Fruit fly (Drosophila melanogaster): ENCODE measurements around the gene CG10919.

Gene CG10919

dm6 chr3R:7749993-7750392 is 7.9 kb upstream of the CG10919 start, which contains the start of gene pyd3 (continued):
- TF ChIP-seq CG1621 (tag; optimal IDR thresholded peaks at IDR 0.05) (no peak), CG4318 (GFP tag; optimal IDR thresholded peaks at IDR 0.05) (no peak), CG7368 (GFP tag; optimal IDR thresholded peaks at IDR 0.05) (no peak), Ets96B (tag; optimal IDR thresholded peaks at IDR 0.05) (peak; percentile 51), Met (GFP tag; optimal IDR thresholded peaks at IDR 0.05) (no peak), fd59A (GFP tag; optimal IDR thresholded peaks at IDR 0.05) (no peak), CG34406 (GFP tag; optimal IDR thresholded peaks at IDR 0.05) (no peak), CG8632 (GFP tag; optimal IDR thresholded peaks at IDR 0.05) (no peak), Eip93F (GFP tag; optimal IDR thresholded peaks at IDR 0.05) (no peak), Smox (GFP tag; optimal IDR thresholded peaks at IDR 0.05) (no peak), CG6808 (GFP tag; optimal IDR thresholded peaks at IDR 0.05) (peak; percentile 6), Eip75B (GFP tag; optimal IDR thresholded peaks at IDR 0.05) (no peak), CG6854 (GFP tag; optimal IDR thresholded peaks at IDR 0.05) (no peak), Ets21C (GFP tag; optimal IDR thresholded peaks at IDR 0.05) (no peak), CG9139 (GFP tag; optimal IDR thresholded peaks at IDR 0.05) (no peak), Eip78C (GFP tag) (peak; percentile 34), vri (GFP tag; optimal IDR thresholded peaks at IDR 0.05) (no peak), CG32006 (GFP tag; optimal IDR thresholded peaks at IDR 0.05) (peak; percentile 45), CG11762 (GFP tag; optimal IDR thresholded peaks at IDR 0.05; ENCODE audit: insufficient read depth) (no peak), CG8119 (GFP tag; IDR thresholded peaks at IDR 0.05) (no peak), CG10669 (GFP tag; optimal IDR thresholded peaks at IDR 0.05) (peak; percentile 39), Hr39 (GFP tag; optimal IDR thresholded peaks at IDR 0.05) (no peak), CG6163 (GFP tag; IDR thresholded peaks at IDR 0.05) (0 out of 3 replicates have a peak, but pooled peaks have one; percentile 15), CG8319 (GFP tag; optimal IDR thresholded peaks at IDR 0.05) (no peak), net (GFP tag; optimal IDR thresholded peaks at IDR 0.05) (no peak)

DNA sequence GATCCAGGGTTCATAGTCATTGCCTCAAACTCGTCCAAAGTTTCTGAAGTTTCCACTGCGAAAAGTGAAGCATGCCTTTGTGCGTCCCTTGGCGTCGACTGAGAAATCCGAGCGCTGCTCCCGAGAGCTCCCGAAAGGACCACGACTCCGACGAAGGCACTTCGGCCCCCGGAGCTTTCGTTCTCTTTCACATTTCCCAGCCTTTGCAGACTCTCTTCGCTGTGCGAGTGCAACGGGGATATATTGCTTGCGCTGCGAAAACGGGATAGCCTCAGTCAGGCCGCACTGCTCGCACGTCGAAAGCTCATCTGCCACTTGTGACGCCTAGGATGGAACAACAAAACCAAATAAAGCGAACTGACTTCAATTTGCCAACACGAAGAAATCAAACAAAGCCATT is 4.4 kb upstream of the CG10919 start:
- TF ChIP-seq fd85E (GFP tag; optimal IDR thresholded peaks at IDR 0.05) (no peak), Gug (GFP tag; IDR thresholded peaks at IDR 0.05) (no peak), CG7368 (GFP tag; optimal IDR thresholded peaks at IDR 0.05) (no peak), vri (GFP tag; optimal IDR thresholded peaks at IDR 0.05) (no peak), Eip75B (GFP tag; optimal IDR thresholded peaks at IDR 0.05) (no peak), acj6 (GFP tag; optimal IDR thresholded peaks at IDR 0.05) (no peak), OdsH (GFP tag; optimal IDR thresholded peaks at IDR 0.05) (no peak), CG9139 (GFP tag; optimal IDR thresholded peaks at IDR 0.05) (no peak), achi (GFP tag; optimal IDR thresholded peaks at IDR 0.05) (no peak), fd59A (GFP tag; optimal IDR thresholded peaks at IDR 0.05) (no peak), Blimp-1 (GFP tag; optimal IDR thresholded peaks at IDR 0.05) (no peak), eg (GFP tag; IDR thresholded peaks at IDR 0.05) (peak; percentile 48; the same call in 1 of the 3 replicates), salr (GFP tag; optimal IDR thresholded peaks at IDR 0.05) (no peak), esn (GFP tag; optimal IDR thresholded peaks at IDR 0.05) (no peak), Ets21C (GFP tag; optimal IDR thresholded peaks at IDR 0.05) (no peak), CG16779 (tag; optimal IDR thresholded peaks at IDR 0.05) (no peak), Smox (GFP tag; optimal IDR thresholded peaks at IDR 0.05) (no peak), spab (GFP tag; optimal IDR thresholded peaks at IDR 0.05) (no peak), net (GFP tag; optimal IDR thresholded peaks at IDR 0.05) (no peak), dsx (GFP tag; optimal IDR thresholded peaks at IDR 0.05; ENCODE audit: poor library complexity, severe bottlenecking) (no peak), fkh (GFP tag; optimal IDR thresholded peaks at IDR 0.05) (no peak), CG31627 (GFP tag; optimal IDR thresholded peaks at IDR 0.05) (no peak), svp (GFP tag) (peak; percentile 57), CG8319 (GFP tag; optimal IDR thresholded peaks at IDR 0.05) (no peak), Eip78C (GFP tag) (no peak), CG6854 (GFP tag; optimal IDR thresholded peaks at IDR 0.05) (no peak), CG6163 (GFP tag; IDR thresholded peaks at IDR 0.05) (peak; percentile 66), CG11902 (GFP tag; optimal IDR thresholded peaks at IDR 0.05) (no peak), CG4318 (GFP tag; optimal IDR thresholded peaks at IDR 0.05) (no peak), Sox14 (GFP tag; optimal IDR thresholded peaks at IDR 0.05) (no peak), CG10669 (GFP tag; optimal IDR thresholded peaks at IDR 0.05) (peak; percentile 13), Sox102F (GFP tag; optimal IDR thresholded peaks at IDR 0.05) (no peak), Hr4 (GFP tag; optimal IDR thresholded peaks at IDR 0.05) (no peak), Eip93F (GFP tag; optimal IDR thresholded peaks at IDR 0.05) (no peak), CG3919 (GFP tag; optimal IDR thresholded peaks at IDR 0.05) (no peak), CG32006 (GFP tag; optimal IDR thresholded peaks at IDR 0.05) (peak; percentile 36), CG10631 (GFP tag; optimal IDR thresholded peaks at IDR 0.05) (no peak), CG11762 (GFP tag; optimal IDR thresholded peaks at IDR 0.05; ENCODE audit: insufficient read depth) (no peak), CG34406 (GFP tag; optimal IDR thresholded peaks at IDR 0.05) (no peak), CG8119 (GFP tag; IDR thresholded peaks at IDR 0.05) (0 out of 3 replicates have a peak, but pooled peaks have one; percentile 17), topi (GFP tag; optimal IDR thresholded peaks at IDR 0.05) (no peak)
